Fruit fly (Drosophila melanogaster) whole organism, adult: Measurements from ENCODE around the gene Msr-110.

Experiments used
- CG11617 ChIP-seq: fragments of 200-800 bp; sonication (Bioruptor generic); optimal IDR thresholded peaks from 2 replicates; lab custom pipeline; 2017; ENCODE audit warnings: mild to moderate bottlenecking, missing biosample characterization, missing genetic modification reagents, missing genetic modification characterization
- CG14711 ChIP-seq: fragments of 200-800 bp; sonication (Bioruptor generic); optimal IDR thresholded peaks from 2 replicates; lab custom pipeline; 2018; ENCODE audit warnings: missing biosample characterization, mild to moderate bottlenecking, missing genetic modification characterization, moderate library complexity
- CG33017 ChIP-seq: fragments of 200-800 bp; sonication (Bioruptor generic); optimal IDR thresholded peaks from 2 replicates; lab custom pipeline; 2018; ENCODE audit warnings: missing biosample characterization, mild to moderate bottlenecking, missing genetic modification characterization, moderate library complexity
- CG7045 ChIP-seq: fragments of 200-800 bp; sonication (Bioruptor generic); optimal IDR thresholded peaks from 2 replicates; lab custom pipeline; 2017; ENCODE audit warnings: missing biosample characterization, mild to moderate bottlenecking, missing genetic modification characterization
- CG7101 ChIP-seq: fragments of 200-800 bp; sonication (Bioruptor generic); optimal IDR thresholded peaks from 2 replicates; lab custom pipeline; 2018; ENCODE audit warnings: missing biosample characterization, mild to moderate bottlenecking, missing genetic modification characterization, moderate library complexity
- cnc ChIP-seq, 2 experiments: fragments of >200 bp; optimal IDR thresholded peaks; 2 replicates each; lab custom pipeline; 2017
- kay ChIP-seq: fragments of 200-800 bp; sonication (Bioruptor generic); peaks from one replicate; lab custom pipeline; 2016; ENCODE audit warnings: missing biosample characterization, missing genetic modification characterization, borderline replicate concordance
- pad ChIP-seq: fragments of 200-800 bp; sonication (Bioruptor generic); optimal IDR thresholded peaks from 3 replicates; lab custom pipeline; 2017; ENCODE audit warnings: missing biosample characterization, missing genetic modification characterization, mild to moderate bottlenecking, moderate library complexity, missing genetic modification reagents
- tj ChIP-seq: fragments of 200-800 bp; sonication (Bioruptor generic); optimal IDR thresholded peaks from 3 replicates; lab custom pipeline; 2017; ENCODE audit warnings: missing biosample characterization, mild to moderate bottlenecking, missing genetic modification characterization, moderate library complexity

- TF ChIP-seq CG11617 (no peak), tj (GFP tag; lab: Kevin White, UChicago) (no peak), CG7045 (GFP tag; lab: Kevin White, UChicago) (no peak), kay (GFP tag; lab: Kevin White, UChicago) (no peak), CG14711 (tag; lab: Kevin White, UChicago) (no peak), CG7101 (tag; lab: Kevin White, UChicago) (no peak), CG33017 (tag; lab: Kevin White, UChicago) (no peak), cnc (optimal IDR thresholded peaks at IDR 0.05; lab: Kevin White, UChicago) (no peak), pad (GFP tag; lab: Kevin White, UChicago) (no peak)
Measured at dm6 chr3L:5608786-5609370, 31.7 kb upstream of the Msr-110 start.
